Worm (Caenorhabditis elegans): ENCODE measurements around the gene clec-68.

Gene clec-68

ce11 chrIV:3956705-3957104 is 30.5 kb downstream of the clec-68 start, which contains the start of gene clec-74:
Gene clec-74, plus strand, starts transcription at chrIV:3957005.
- TF ChIP-seq ama-1 (optimal IDR thresholded peaks at IDR 0.05) (no peak), zip-5 (tag; optimal IDR thresholded peaks at IDR 0.05) (no peak), C38D4.7 (GFP tag; optimal IDR thresholded peaks at IDR 0.05) (no peak), ceh-6 (GFP tag; optimal IDR thresholded peaks at IDR 0.05) (no peak), hlh-15 (tag; optimal IDR thresholded peaks at IDR 0.05) (no peak), hlh-13 (GFP tag; optimal IDR thresholded peaks at IDR 0.05) (no peak), hlh-6 (tag; optimal IDR thresholded peaks at IDR 0.05) (no peak), ceh-31 (tag; optimal IDR thresholded peaks at IDR 0.05) (no peak), ets-4 (tag; optimal IDR thresholded peaks at IDR 0.05) (no peak), nfya-1 (tag; optimal IDR thresholded peaks at IDR 0.05) (no peak), ceh-34 (tag; optimal IDR thresholded peaks at IDR 0.05) (no peak), hlh-8 (tag; optimal IDR thresholded peaks at IDR 0.05) (no peak), ceh-22 (tag; optimal IDR thresholded peaks at IDR 0.05) (no peak), unc-55 (GFP tag; optimal IDR thresholded peaks at IDR 0.05) (no peak), odd-2 (tag; optimal IDR thresholded peaks at IDR 0.05) (no peak)

- TF ChIP-seq gmeb-2 (tag; optimal IDR thresholded peaks at IDR 0.05): no peak
- no peak for TF ChIP-seq sox-2 (GFP tag; IDR thresholded peaks at IDR 0.05)
- TF ChIP-seq ceh-18 (tag; optimal IDR thresholded peaks at IDR 0.05): no peak
- no peak for TF ChIP-seq C08G9.2 (tag; optimal IDR thresholded peaks at IDR 0.05)
- TF ChIP-seq lin-11 (tag; optimal IDR thresholded peaks at IDR 0.05): no peak
- TF ChIP-seq ceh-6 (GFP tag; optimal IDR thresholded peaks at IDR 0.05): no peak
- no peak for TF ChIP-seq pat-9 (tag; optimal IDR thresholded peaks at IDR 0.05)
- TF ChIP-seq hlh-6 (tag; optimal IDR thresholded peaks at IDR 0.05): no peak
- TF ChIP-seq unc-3 (GFP tag; conservative IDR thresholded peaks at IDR 0.05): no peak
- no peak for TF ChIP-seq unc-3 (tag; optimal IDR thresholded peaks at IDR 0.05)
- TF ChIP-seq zip-5 (tag; optimal IDR thresholded peaks at IDR 0.05): no peak
- no peak for TF ChIP-seq ztf-16 (tag; optimal IDR thresholded peaks at IDR 0.05)
These were observed 34.2 kb downstream of the clec-68 start, which contains the start of gene clec-75 for ce11 chrIV:3960396-3960795. Gene clec-75, plus strand, starts transcription at chrIV:3960734.

ce11 chrIV:3962584-3962983 is 36.4 kb downstream of the clec-68 start, which contains the start of gene Y46C8AM.1:
Gene Y46C8AM.1, plus strand, starts transcription at chrIV:3962884.
- TF ChIP-seq odd-2 (tag; optimal IDR thresholded peaks at IDR 0.05) (no peak), ceh-2 (tag; optimal IDR thresholded peaks at IDR 0.05) (no peak), tbx-7 (tag; optimal IDR thresholded peaks at IDR 0.05) (no peak), gmeb-2 (tag; optimal IDR thresholded peaks at IDR 0.05) (no peak), ref-2 (tag; optimal IDR thresholded peaks at IDR 0.05) (no peak), ceh-24 (tag; optimal IDR thresholded peaks at IDR 0.05) (no peak), tbx-2 (tag; optimal IDR thresholded peaks at IDR 0.05) (no peak), Y22D7AL.16 (tag; optimal IDR thresholded peaks at IDR 0.05) (no peak), hlh-15 (tag; optimal IDR thresholded peaks at IDR 0.05) (no peak), ttx-3 (tag; optimal IDR thresholded peaks at IDR 0.05) (no peak)

- TF ChIP-seq npax-4 (tag; optimal IDR thresholded peaks at IDR 0.05): no peak
- TF ChIP-seq unc-3 (GFP tag; conservative IDR thresholded peaks at IDR 0.05): no peak
- no peak for TF ChIP-seq unc-3 (tag; optimal IDR thresholded peaks at IDR 0.05)
- no peak for TF ChIP-seq dve-1 (tag; optimal IDR thresholded peaks at IDR 0.05)
- TF ChIP-seq pat-9 (tag; optimal IDR thresholded peaks at IDR 0.05): no peak
- TF ChIP-seq syd-9 (tag; optimal IDR thresholded peaks at IDR 0.05): no peak
- TF ChIP-seq hlh-30 (tag; optimal IDR thresholded peaks at IDR 0.05; ENCODE audit: insufficient read depth): no peak
- TF ChIP-seq fax-1 (tag; optimal IDR thresholded peaks at IDR 0.05): no peak
- TF ChIP-seq ets-4 (tag; optimal IDR thresholded peaks at IDR 0.05): no peak
- no peak for TF ChIP-seq unc-86 (tag; optimal IDR thresholded peaks at IDR 0.05)
- no peak for TF ChIP-seq ceh-24 (tag; optimal IDR thresholded peaks at IDR 0.05)
- no peak for TF ChIP-seq pax-1 (tag; optimal IDR thresholded peaks at IDR 0.05)
- no peak for TF ChIP-seq hlh-15 (tag; optimal IDR thresholded peaks at IDR 0.05)
- no peak for TF ChIP-seq fkh-6 (tag; optimal IDR thresholded peaks at IDR 0.05)
- no peak for TF ChIP-seq unc-55 (GFP tag; optimal IDR thresholded peaks at IDR 0.05)
- no peak for TF ChIP-seq ceh-9 (tag; optimal IDR thresholded peaks at IDR 0.05)
- no peak for TF ChIP-seq elt-4 (tag; optimal IDR thresholded peaks at IDR 0.05)
These were observed 37.3 kb downstream of the clec-68 start for ce11 chrIV:3963498-3963897.
